Worm (Caenorhabditis elegans): Measurements from ENCODE around the gene T13G4.1.

The T13G4.1 gene

DNA sequence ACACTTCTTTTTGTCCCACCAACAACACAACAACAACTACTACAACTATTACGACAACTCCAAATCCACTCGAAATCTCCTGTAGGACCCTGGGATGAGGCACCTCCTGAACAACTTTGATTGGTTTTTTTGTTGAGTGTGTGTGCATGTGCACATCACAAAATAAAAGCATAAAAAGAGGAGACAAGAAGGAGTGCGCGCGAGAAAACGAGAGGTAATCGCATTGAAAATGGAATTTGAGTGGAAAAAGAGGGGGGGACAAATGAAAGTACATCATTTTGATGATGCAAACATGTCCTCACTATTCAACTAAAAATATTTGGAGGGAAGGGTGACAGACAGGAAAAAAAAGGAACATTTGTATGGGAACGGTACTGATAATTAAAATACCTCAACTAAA, 7.5 kb upstream of the T13G4.1 start:
- TF ChIP-seq Y55F3AM.14 (GFP tag; optimal IDR thresholded peaks at IDR 0.05), result no peak
- TF ChIP-seq blmp-1 (tag; optimal IDR thresholded peaks at IDR 0.05; ENCODE audit: insufficient read depth), result no peak
- no peak for TF ChIP-seq ztf-1 (GFP tag; conservative IDR thresholded peaks at IDR 0.05)
- TF ChIP-seq ceh-82 (tag; optimal IDR thresholded peaks at IDR 0.05), result no peak
- TF ChIP-seq crh-2 (tag; optimal IDR thresholded peaks at IDR 0.05), result no peak
- TF ChIP-seq C34F6.9 (tag; optimal IDR thresholded peaks at IDR 0.05), result no peak
- no peak for TF ChIP-seq sma-3 (GFP tag; optimal IDR thresholded peaks at IDR 0.05)
- no peak for TF ChIP-seq sem-4 (tag; optimal IDR thresholded peaks at IDR 0.05)
- TF ChIP-seq nhr-12 (tag; optimal IDR thresholded peaks at IDR 0.05), result no peak
- no peak for TF ChIP-seq dmd-4 (tag; optimal IDR thresholded peaks at IDR 0.05)
- TF ChIP-seq ama-1 (optimal IDR thresholded peaks at IDR 0.05), result no peak
- TF ChIP-seq nhr-10 (tag; optimal IDR thresholded peaks at IDR 0.05), result no peak
- TF ChIP-seq alr-1 (tag; optimal IDR thresholded peaks at IDR 0.05), result no peak
- TF ChIP-seq nhr-6 (tag; optimal IDR thresholded peaks at IDR 0.05), result no peak
- no peak for TF ChIP-seq gmeb-1 (tag; optimal IDR thresholded peaks at IDR 0.05)
- no peak for TF ChIP-seq sma-9 (GFP tag; optimal IDR thresholded peaks at IDR 0.05)
- TF ChIP-seq sma-9 (tag; optimal IDR thresholded peaks at IDR 0.05), result no peak
- TF ChIP-seq elt-1 (tag; optimal IDR thresholded peaks at IDR 0.05), result no peak
- no peak for TF ChIP-seq ztf-4 (tag; optimal IDR thresholded peaks at IDR 0.05)
- TF ChIP-seq nhr-23 (tag; optimal IDR thresholded peaks at IDR 0.05), result no peak

DNA sequence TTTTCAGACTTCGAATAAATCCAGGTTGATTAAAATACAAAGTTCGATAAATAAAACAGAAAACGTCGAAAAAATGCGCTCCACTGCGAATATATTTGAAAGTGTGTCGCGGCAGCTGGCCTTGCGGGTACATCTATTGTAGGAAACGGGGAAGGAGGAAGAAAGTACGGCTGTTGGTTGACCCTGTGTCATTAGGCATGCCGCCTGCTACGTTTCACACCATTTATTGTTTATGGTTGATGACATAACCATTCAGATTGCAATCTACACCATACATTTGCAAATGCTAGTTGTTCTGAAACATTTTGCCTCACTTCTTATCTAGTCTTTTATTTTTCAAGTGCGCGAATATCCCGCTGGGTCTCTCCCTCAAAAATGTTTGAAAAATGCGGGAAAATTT, 1.4 kb upstream of the T13G4.1 start, which contains the start of gene T13G4.4:
TSS of gene T13G4.4 (minus strand) at position 97 of the 400 bp plus-strand sequence.
- TF ChIP-seq dmd-4 (tag; optimal IDR thresholded peaks at IDR 0.05) (no peak), nhr-25 (tag; optimal IDR thresholded peaks at IDR 0.05) (peak; percentile 22), nhr-237 (tag; optimal IDR thresholded peaks at IDR 0.05) (no peak), lin-39 (tag; optimal IDR thresholded peaks at IDR 0.05) (no peak), elt-1 (tag; optimal IDR thresholded peaks at IDR 0.05) (no peak), unc-62 (GFP tag; optimal IDR thresholded peaks at IDR 0.05) (no peak), R02D3.7 (tag; optimal IDR thresholded peaks at IDR 0.05) (no peak), Y55F3AM.14 (GFP tag; optimal IDR thresholded peaks at IDR 0.05) (no peak)

DNA sequence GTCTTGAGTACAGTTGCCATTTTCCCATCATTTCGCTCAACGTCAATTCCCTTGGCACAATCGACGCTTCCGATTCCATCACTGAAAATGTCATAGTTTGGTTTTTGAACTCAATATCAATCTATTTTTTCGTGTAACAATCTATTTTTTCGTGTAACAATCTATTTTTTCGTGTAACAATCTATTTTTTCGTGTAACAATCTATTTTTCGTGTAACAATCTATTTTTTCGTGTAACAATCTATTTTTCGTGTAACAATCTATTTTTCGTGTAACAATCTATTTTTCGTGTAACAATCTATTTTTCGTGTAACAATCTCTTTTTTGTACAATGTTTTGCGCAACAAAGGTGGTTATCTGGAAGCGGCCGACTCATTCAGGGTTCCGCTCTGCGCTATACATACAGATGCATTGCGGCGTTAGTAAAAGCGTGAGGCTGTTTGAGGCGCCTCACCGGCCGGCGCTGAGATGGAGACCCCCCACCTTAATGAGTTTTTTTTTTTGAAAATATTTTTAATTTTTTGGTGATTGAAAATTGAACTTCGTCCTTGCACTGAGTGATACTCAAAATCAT, 2.3 kb downstream of the T13G4.1 start:
- peak; percentile 35 for TF ChIP-seq snpc-4 (tag; optimal IDR thresholded peaks at IDR 0.05)

DNA sequence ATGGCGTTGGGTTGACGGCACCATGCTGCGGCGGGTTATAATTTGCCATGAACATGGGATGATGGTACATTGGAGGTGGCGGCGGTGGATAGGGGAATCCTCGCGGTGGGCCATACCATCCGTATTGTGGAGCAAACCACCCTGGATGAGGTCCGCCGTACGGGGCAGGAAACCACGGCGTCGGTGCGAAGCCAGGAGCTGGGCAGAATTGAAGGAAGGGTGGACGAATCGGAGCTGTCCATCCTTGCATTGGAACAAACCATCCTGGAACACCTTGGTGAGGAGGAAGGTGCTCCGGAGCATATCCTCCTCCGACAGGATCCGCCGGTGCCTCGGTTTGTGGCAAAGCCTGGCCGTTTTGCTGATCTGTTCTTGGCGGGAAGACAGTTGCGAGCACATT, 9.7 kb downstream of the T13G4.1 start:
- TF ChIP-seq nhr-23 (tag; optimal IDR thresholded peaks at IDR 0.05) (no peak), elt-3 (tag; optimal IDR thresholded peaks at IDR 0.05) (no peak), nhr-11 (tag; optimal IDR thresholded peaks at IDR 0.05) (no peak), ZK546.5 (tag; optimal IDR thresholded peaks at IDR 0.05) (no peak), C34F6.9 (tag; optimal IDR thresholded peaks at IDR 0.05) (no peak), unc-55 (GFP tag; optimal IDR thresholded peaks at IDR 0.05) (no peak), sem-4 (tag; optimal IDR thresholded peaks at IDR 0.05) (no peak), blmp-1 (tag; optimal IDR thresholded peaks at IDR 0.05; ENCODE audit: insufficient read depth) (no peak), gmeb-1 (tag; optimal IDR thresholded peaks at IDR 0.05) (no peak), ceh-82 (tag; optimal IDR thresholded peaks at IDR 0.05) (no peak), ceh-16 (tag; optimal IDR thresholded peaks at IDR 0.05) (no peak), elt-1 (tag; optimal IDR thresholded peaks at IDR 0.05) (no peak)

DNA sequence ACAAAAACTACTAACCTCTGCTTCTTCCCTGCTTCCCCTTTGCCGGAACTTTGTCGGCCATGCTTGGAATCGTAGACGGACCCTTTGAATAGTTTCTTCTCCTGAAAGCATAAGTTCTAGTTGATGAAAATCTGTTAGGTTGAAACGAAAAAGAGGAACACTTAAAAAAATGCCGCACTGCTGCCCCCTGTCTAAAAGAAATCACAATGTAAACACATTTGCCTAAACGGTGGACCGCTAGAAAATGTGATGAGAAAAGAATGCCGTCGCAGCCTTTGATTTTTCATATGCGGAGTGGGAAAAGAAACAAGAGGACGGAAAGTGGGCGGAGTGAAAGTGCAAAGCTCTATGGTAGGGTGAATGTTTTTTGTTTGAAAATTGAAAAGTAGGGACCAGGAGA, 13.1 kb downstream of the T13G4.1 start, which contains the start of gene T13G4.7:
TSS of gene T13G4.7 (minus strand) at position 101 of the 400 bp plus-strand sequence.
- no peak for TF ChIP-seq nhr-10 (tag; optimal IDR thresholded peaks at IDR 0.05)
- no peak for TF ChIP-seq nhr-129 (tag; optimal IDR thresholded peaks at IDR 0.05)
- TF ChIP-seq R02D3.7 (tag; optimal IDR thresholded peaks at IDR 0.05), result no peak
- no peak for TF ChIP-seq aly-2 (tag; optimal IDR thresholded peaks at IDR 0.05)
- TF ChIP-seq alr-1 (tag; optimal IDR thresholded peaks at IDR 0.05), result no peak
- no peak for TF ChIP-seq sem-4 (tag; optimal IDR thresholded peaks at IDR 0.05)
- no peak for TF ChIP-seq C34F6.9 (tag; optimal IDR thresholded peaks at IDR 0.05)
- no peak for TF ChIP-seq snpc-4 (tag; optimal IDR thresholded peaks at IDR 0.05)
- TF ChIP-seq elt-1 (tag; optimal IDR thresholded peaks at IDR 0.05), result no peak
- no peak for TF ChIP-seq zag-1 (tag; optimal IDR thresholded peaks at IDR 0.05)

Data from whole organism, L2 larva.